Worm (Caenorhabditis elegans) whole organism, L1 larva: ENCODE results near the gene clec-140.

ENCODE experiments used
- C04F5.9 ChIP-seq: sonication (generic microtip); optimal IDR thresholded peaks from 2 replicates; lab custom pipeline; 2016; ENCODE audit warnings: missing genetic modification characterization, missing compliant biosample characterization
- C34B4.2 ChIP-seq: sonication (generic microtip); optimal IDR thresholded peaks from 2 replicates; lab custom pipeline; 2017; ENCODE audit warnings: mild to moderate bottlenecking, missing genetic modification characterization, missing compliant biosample characterization
- Y116A8C.19 ChIP-seq: sonication (generic microtip); optimal IDR thresholded peaks from 2 replicates; lab custom pipeline; 2016; ENCODE audit warnings: missing compliant biosample characterization, missing genetic modification characterization, borderline replicate concordance
- aha-1 ChIP-seq: fragments of 150-350 bp; optimal IDR thresholded peaks from 2 replicates; lab custom pipeline; 2014; ENCODE audit warnings: missing biosample characterization, missing genetic modification characterization
- alr-1 ChIP-seq: fragments of 200-800 bp; sonication (Bioruptor generic); optimal IDR thresholded peaks from 2 replicates; lab custom pipeline; 2018; ENCODE audit warnings: borderline replicate concordance, mild to moderate bottlenecking, missing genetic modification characterization, missing compliant biosample characterization
- aly-2 ChIP-seq: fragments of 150-350 bp; optimal IDR thresholded peaks from 2 replicates; lab custom pipeline; 2014; ENCODE audit warnings: missing biosample characterization, missing genetic modification characterization
- ceh-8 ChIP-seq: fragments of 200-800 bp; sonication (Bioruptor generic); optimal IDR thresholded peaks from 2 replicates; lab custom pipeline; 2018; ENCODE audit warnings: mild to moderate bottlenecking, missing genetic modification characterization, moderate library complexity, missing compliant biosample characterization
- ceh-82 ChIP-seq, 3 experiments: fragments of 150-350 bp in 1 of 3; sonication (generic microtip) in 2 of 3; optimal IDR thresholded peaks; 2 replicates each; lab custom pipeline; 2014 to 2017; ENCODE audit warnings: missing biosample characterization in 3 of 3, missing genetic modification characterization in 3 of 3
- ceh-88 ChIP-seq: fragments of 200-800 bp; sonication (Bioruptor generic); IDR thresholded peaks from 2 replicates; pipeline ENCODE4 v1.3.6; 2022; ENCODE audit warnings: missing genetic modification characterization, missing compliant biosample characterization
- ceh-90 ChIP-seq: sonication (generic microtip); optimal IDR thresholded peaks from 2 replicates; lab custom pipeline; 2016; ENCODE audit warnings: missing genetic modification characterization, missing compliant biosample characterization
- ces-1 ChIP-seq: fragments of 150-350 bp; optimal IDR thresholded peaks from 2 replicates; lab custom pipeline; 2014; ENCODE audit warnings: missing biosample characterization, missing genetic modification reagents, missing genetic modification characterization
- dpl-1 ChIP-seq, 3 experiments: fragments of 150-350 bp in 2 of 3; sonication (generic microtip) in 1 of 3; optimal IDR thresholded peaks; 2 replicates each; lab custom pipeline; 2014 to 2017; ENCODE audit warnings: missing biosample characterization in 3 of 3, missing genetic modification characterization in 3 of 3, missing genetic modification reagents in 3 of 3
- efl-1 ChIP-seq, 4 experiments: fragments of 150-350 bp; optimal IDR thresholded peaks in 3 of 4; peaks in 1 of 4; 1 replicate in 1 of 4; 2 replicates in 3 of 4; lab custom pipeline; 2014; ENCODE audit warnings: missing biosample characterization in 2 of 4, missing genetic modification characterization in 2 of 4, missing genetic modification reagents in 2 of 4
- egl-13 ChIP-seq: sonication (generic microtip); optimal IDR thresholded peaks from 2 replicates; lab custom pipeline; 2016; ENCODE audit warnings: missing genotype, missing genetic modification reagents, missing genetic modification characterization, missing compliant biosample characterization
- egl-27 ChIP-seq, 2 experiments: fragments of 150-350 bp in 1 of 2; sonication (generic microtip); optimal IDR thresholded peaks; 3 replicates each; lab custom pipeline; 2017 to 2018; ENCODE audit warnings: missing biosample characterization in 2 of 2, missing genetic modification characterization in 2 of 2, missing genetic modification reagents in 2 of 2
- elt-2 ChIP-seq: sonication (generic microtip); optimal IDR thresholded peaks from 2 replicates; lab custom pipeline; 2016; ENCODE audit warnings: missing genetic modification characterization, mild to moderate bottlenecking, inconsistent platforms, missing compliant biosample characterization, missing genetic modification reagents
- elt-3 ChIP-seq, 6 experiments: fragments of 150-350 bp in 1 of 6; sonication (generic microtip); optimal IDR thresholded peaks; 2 replicates each; lab custom pipeline; 2017 to 2018; ENCODE audit warnings: missing biosample characterization in 6 of 6, missing genetic modification characterization in 6 of 6, inconsistent platforms in 1 of 6
- fkh-10 ChIP-seq: sonication (generic microtip); optimal IDR thresholded peaks from 2 replicates; lab custom pipeline; 2017; ENCODE audit warnings: missing biosample characterization, missing genetic modification reagents, missing genetic modification characterization
- fkh-8 ChIP-seq: sonication (generic microtip); optimal IDR thresholded peaks from 2 replicates; lab custom pipeline; 2016; ENCODE audit warnings: mild to moderate bottlenecking, missing genetic modification characterization, missing compliant biosample characterization
- grh-1 ChIP-seq: fragments of 200-800 bp; sonication (Bioruptor generic); IDR thresholded peaks from 2 replicates; pipeline ENCODE4 v1.3.6; 2022; ENCODE audit warnings: missing genetic modification reagents, missing genetic modification characterization, missing compliant biosample characterization
- hlh-17 ChIP-seq: fragments of 200-800 bp; sonication (Bioruptor generic); optimal IDR thresholded peaks from 2 replicates; lab custom pipeline; 2018; ENCODE audit warnings: missing genetic modification characterization, mild to moderate bottlenecking, missing compliant biosample characterization, moderate library complexity, borderline replicate concordance
- isw-1 ChIP-seq: fragments of 200-800 bp; sonication (Bioruptor generic); IDR thresholded peaks from 2 replicates; pipeline ENCODE4 v1.3.6; 2022; ENCODE audit warnings: missing genetic modification characterization, missing compliant biosample characterization
- jun-1 ChIP-seq: fragments of 150-350 bp; optimal IDR thresholded peaks from 2 replicates; lab custom pipeline; 2014; ENCODE audit warnings: missing biosample characterization, missing genetic modification reagents, missing genetic modification characterization
- lin-14 ChIP-seq: fragments of 200-800 bp; sonication (Bioruptor generic); optimal IDR thresholded peaks from 2 replicates; lab custom pipeline; 2018; ENCODE audit warnings: mild to moderate bottlenecking, missing genetic modification characterization, moderate library complexity, missing compliant biosample characterization
- lin-35 ChIP-seq, 2 experiments: fragments of 150-350 bp; optimal IDR thresholded peaks; 2 replicates each; lab custom pipeline; 2014; ENCODE audit warnings: missing biosample characterization in 2 of 2, missing genetic modification characterization in 2 of 2, missing genetic modification reagents in 2 of 2
- lin-39 ChIP-seq: fragments of 150-350 bp; optimal IDR thresholded peaks from 2 replicates; lab custom pipeline; 2014; ENCODE audit warnings: missing biosample characterization, missing genetic modification reagents, missing genetic modification characterization
- lsy-2 ChIP-seq, 2 experiments: fragments of 150-350 bp; optimal IDR thresholded peaks; 2 replicates each; lab custom pipeline; 2014; ENCODE audit warnings: missing biosample characterization in 2 of 2, missing genetic modification characterization in 2 of 2
- mef-2 ChIP-seq: fragments of 150-350 bp; optimal IDR thresholded peaks from 2 replicates; lab custom pipeline; 2014; ENCODE audit warnings: missing biosample characterization, missing genetic modification characterization
- mep-1 ChIP-seq: fragments of 150-350 bp; optimal IDR thresholded peaks from 2 replicates; lab custom pipeline; 2014; ENCODE audit warnings: missing biosample characterization, missing genetic modification characterization
- nhr-11 ChIP-seq: fragments of 150-350 bp; optimal IDR thresholded peaks from 2 replicates; lab custom pipeline; 2014; ENCODE audit warnings: missing biosample characterization, missing genetic modification characterization
- nhr-12 ChIP-seq: sonication (generic microtip); optimal IDR thresholded peaks from 2 replicates; lab custom pipeline; 2017; ENCODE audit warnings: missing biosample characterization, missing genetic modification characterization
- nhr-19 ChIP-seq: fragments of 200-800 bp; sonication (Bioruptor generic); conservative IDR thresholded peaks from 2 replicates; pipeline ENCODE4 v1.3.6; 2022; ENCODE audit warnings: missing genetic modification characterization, missing compliant biosample characterization
- nhr-20 ChIP-seq: sonication (generic microtip); optimal IDR thresholded peaks from 2 replicates; lab custom pipeline; 2016; ENCODE audit warnings: mild to moderate bottlenecking, missing genetic modification characterization, missing compliant biosample characterization
- nhr-237 ChIP-seq: fragments of 150-350 bp; optimal IDR thresholded peaks from 2 replicates; lab custom pipeline; 2014; ENCODE audit warnings: missing biosample characterization, missing genetic modification characterization
- nhr-76 ChIP-seq: sonication (generic microtip); optimal IDR thresholded peaks from 2 replicates; lab custom pipeline; 2017; ENCODE audit warnings: missing biosample characterization, missing genetic modification characterization
- nhr-77 ChIP-seq: fragments of 150-350 bp; optimal IDR thresholded peaks from 2 replicates; lab custom pipeline; 2014; ENCODE audit warnings: missing biosample characterization, missing genetic modification characterization
- nhr-85 ChIP-seq: sonication (generic microtip); peaks from one replicate; lab custom pipeline; 2016; ENCODE audit warnings: missing genetic modification characterization, inconsistent platforms, missing compliant biosample characterization
- nhr-90 ChIP-seq: sonication (generic microtip); optimal IDR thresholded peaks from 2 replicates; lab custom pipeline; 2016; ENCODE audit warnings: mild to moderate bottlenecking, missing genetic modification characterization, missing compliant biosample characterization; ENCODE audit not compliant: poor library complexity
- pag-3 ChIP-seq: sonication (generic microtip); optimal IDR thresholded peaks from 2 replicates; lab custom pipeline; 2017; ENCODE audit warnings: missing genetic modification characterization, mild to moderate bottlenecking, missing compliant biosample characterization, antibody characterized with exemption, borderline replicate concordance; ENCODE audit not compliant: insufficient read depth
- snpc-4 ChIP-seq: fragments of 150-350 bp; optimal IDR thresholded peaks from 2 replicates; lab custom pipeline; 2014; ENCODE audit warnings: missing biosample characterization, missing genetic modification characterization
- sox-4 ChIP-seq: sonication (generic microtip); optimal IDR thresholded peaks from 2 replicates; lab custom pipeline; 2016; ENCODE audit warnings: missing genetic modification characterization, missing compliant biosample characterization
- swsn-7 ChIP-seq: sonication (generic microtip); optimal IDR thresholded peaks from 2 replicates; lab custom pipeline; 2016; ENCODE audit warnings: missing genetic modification characterization, missing compliant biosample characterization
- tbx-2 ChIP-seq: sonication (generic microtip); optimal IDR thresholded peaks from 2 replicates; lab custom pipeline; 2016; ENCODE audit warnings: missing genetic modification characterization, missing compliant biosample characterization
- tlp-1 ChIP-seq: fragments of 150-350 bp; optimal IDR thresholded peaks from 2 replicates; lab custom pipeline; 2014; ENCODE audit warnings: missing biosample characterization, missing genetic modification characterization
- unc-130 ChIP-seq: fragments of 150-350 bp; optimal IDR thresholded peaks from 2 replicates; lab custom pipeline; 2017; ENCODE audit warnings: missing biosample characterization, missing genetic modification characterization, inconsistent platforms
- unc-30 ChIP-seq: sonication (generic microtip); optimal IDR thresholded peaks from 2 replicates; lab custom pipeline; 2017; ENCODE audit warnings: missing biosample characterization, missing genetic modification characterization
- unc-86 ChIP-seq: sonication (generic microtip); optimal IDR thresholded peaks from 2 replicates; lab custom pipeline; 2016; ENCODE audit warnings: missing genetic modification characterization, missing compliant biosample characterization
- unc-98 ChIP-seq: fragments of 200-800 bp; sonication (Bioruptor generic); IDR thresholded peaks from 2 replicates; pipeline ENCODE4 v1.3.6; 2022; ENCODE audit warnings: missing genetic modification characterization, missing compliant biosample characterization
- vab-15 ChIP-seq: sonication (generic microtip); optimal IDR thresholded peaks from 2 replicates; lab custom pipeline; 2017; ENCODE audit warnings: missing genotype, mild to moderate bottlenecking, missing genetic modification characterization, missing compliant biosample characterization
- xbp-1 ChIP-seq: sonication (generic microtip); optimal IDR thresholded peaks from 2 replicates; lab custom pipeline; 2016; ENCODE audit warnings: missing genetic modification characterization, missing compliant biosample characterization
- zip-4 ChIP-seq: fragments of 200-800 bp; sonication (Bioruptor generic); optimal IDR thresholded peaks from 2 replicates; lab custom pipeline; 2018; ENCODE audit warnings: mild to moderate bottlenecking, missing genetic modification characterization, moderate library complexity, missing compliant biosample characterization
- ztf-11 ChIP-seq, 2 experiments: sonication (generic microtip); optimal IDR thresholded peaks; 2 replicates each; lab custom pipeline; 2016 to 2017; ENCODE audit warnings: missing genetic modification characterization in 2 of 2, missing biosample characterization in 1 of 2, missing compliant biosample characterization in 1 of 2

clec-140 gene

ce11 chrII:4672584-4673110 lies at the start of gene clec-140, which contains the start of gene hmg-11:
clec-140 (plus strand) TSS chrII:4673060.
hmg-11 (plus strand) TSS chrII:4673085.
- TF ChIP-seq vab-15: no peak
- no peak for TF ChIP-seq ceh-90 (tag; lab: Kevin White, UChicago)
- no peak for TF ChIP-seq nhr-11 (tag; lab: Kevin White, UChicago)
- no peak for TF ChIP-seq aly-2 (tag; lab: Kevin White, UChicago)
- no peak for TF ChIP-seq zip-4 (GFP tag; lab: Kevin White, UChicago)
- TF ChIP-seq dpl-1 (GFP tag; optimal IDR thresholded peaks at IDR 0.05; lab: Kevin White, UChicago): peak; percentile 17 to 60 (median 17)
- no peak for TF ChIP-seq elt-2 (tag; lab: Kevin White, UChicago)
- TF ChIP-seq ceh-8 (GFP tag; lab: Kevin White, UChicago): no peak
- no peak for TF ChIP-seq ceh-88 (GFP tag; lab: Robert Waterston, UW)
- TF ChIP-seq alr-1 (tag; lab: Kevin White, UChicago): no peak
- peak in 1 of 6 experiments; percentile 21 for TF ChIP-seq elt-3 (tag; optimal IDR thresholded peaks at IDR 0.05; lab: Kevin White, UChicago)
- TF ChIP-seq tbx-2 (tag; lab: Kevin White, UChicago): no peak
- peak; percentile 96 for TF ChIP-seq lin-14
- peak; percentile 19 for TF ChIP-seq nhr-20
- no peak for TF ChIP-seq C34B4.2 (tag; lab: Kevin White, UChicago)
- TF ChIP-seq nhr-12 (tag; lab: Kevin White, UChicago): no peak
- peak; percentile 49 to 70 for TF ChIP-seq lin-35 (GFP tag; optimal IDR thresholded peaks at IDR 0.05; lab: Kevin White, UChicago)
- peak; percentile 13 for TF ChIP-seq jun-1 (tag; lab: Kevin White, UChicago)
- TF ChIP-seq isw-1 (GFP tag; lab: Robert Waterston, UW): no peak
- peak; percentile 66 for TF ChIP-seq nhr-85 (tag; lab: Kevin White, UChicago)
- TF ChIP-seq sox-4: no peak
- no peak for TF ChIP-seq nhr-76 (tag; lab: Kevin White, UChicago)
- no peak for TF ChIP-seq hlh-17
- TF ChIP-seq unc-30 (tag; lab: Kevin White, UChicago): no peak
- TF ChIP-seq lsy-2 (tag; optimal IDR thresholded peaks at IDR 0.05; lab: Kevin White, UChicago): peak; percentile 48 to 76
- no peak for TF ChIP-seq fkh-10
- no peak for TF ChIP-seq swsn-7 (tag; lab: Kevin White, UChicago)
- TF ChIP-seq efl-1 (optimal IDR thresholded peaks at IDR 0.05; lab: Kevin White, UChicago): peak; percentile 50 to 67
- TF ChIP-seq efl-1 (GFP tag; optimal IDR thresholded peaks at IDR 0.05 in 1 of 2; lab: Kevin White, UChicago): peak; percentile 51 to 92
- no peak for TF ChIP-seq unc-86 (tag; lab: Kevin White, UChicago)
- TF ChIP-seq mef-2 (tag; lab: Kevin White, UChicago): no peak
- TF ChIP-seq lin-39 (tag; lab: Kevin White, UChicago): no peak
- TF ChIP-seq nhr-19 (GFP tag; lab: Robert Waterston, UW): no peak
- peak in 2 of 3 experiments; percentile 9 to 79 for TF ChIP-seq ceh-82 (tag; optimal IDR thresholded peaks at IDR 0.05; lab: Kevin White, UChicago)
- TF ChIP-seq xbp-1 (tag; lab: Kevin White, UChicago): peak; percentile 8
- TF ChIP-seq aha-1 (tag; lab: Kevin White, UChicago): no peak
- no peak for TF ChIP-seq pag-3 (tag; lab: Kevin White, UChicago)
- no peak for TF ChIP-seq grh-1
- TF ChIP-seq mep-1: peak; percentile 61
- no peak for TF ChIP-seq nhr-77 (tag; lab: Kevin White, UChicago)
- TF ChIP-seq nhr-90 (tag; lab: Kevin White, UChicago): no peak
- peak in 1 of 2 experiments; percentile 55 for TF ChIP-seq ztf-11 (tag; optimal IDR thresholded peaks at IDR 0.05; lab: Kevin White, UChicago)
- no peak for TF ChIP-seq unc-98 (GFP tag; lab: Robert Waterston, UW)
- TF ChIP-seq ces-1 (GFP tag; lab: Kevin White, UChicago): no peak
- TF ChIP-seq nhr-237 (tag; lab: Kevin White, UChicago): no peak
- TF ChIP-seq egl-13 (tag; lab: Kevin White, UChicago): no peak
- TF ChIP-seq tlp-1 (tag; lab: Kevin White, UChicago): no peak
- TF ChIP-seq C04F5.9: no peak
- no peak for TF ChIP-seq Y116A8C.19 (tag; lab: Kevin White, UChicago)
- no peak for TF ChIP-seq egl-27 (tag; optimal IDR thresholded peaks at IDR 0.05; lab: Kevin White, UChicago)
- peak; percentile 42 for TF ChIP-seq fkh-8 (tag; lab: Kevin White, UChicago)
- peak; percentile 12 for TF ChIP-seq snpc-4 (tag; lab: Kevin White, UChicago)
- no peak for TF ChIP-seq unc-130
